Worm (Caenorhabditis elegans) whole organism, dauer: ENCODE results near the gene glb-25.

Experiments used
- unc-62 ChIP-seq: sonication (generic microtip); optimal IDR thresholded peaks from 2 replicates; lab custom pipeline; 2017; ENCODE audit warnings: missing biosample characterization, missing genetic modification reagents, missing genetic modification characterization

The glb-25 gene

DNA sequence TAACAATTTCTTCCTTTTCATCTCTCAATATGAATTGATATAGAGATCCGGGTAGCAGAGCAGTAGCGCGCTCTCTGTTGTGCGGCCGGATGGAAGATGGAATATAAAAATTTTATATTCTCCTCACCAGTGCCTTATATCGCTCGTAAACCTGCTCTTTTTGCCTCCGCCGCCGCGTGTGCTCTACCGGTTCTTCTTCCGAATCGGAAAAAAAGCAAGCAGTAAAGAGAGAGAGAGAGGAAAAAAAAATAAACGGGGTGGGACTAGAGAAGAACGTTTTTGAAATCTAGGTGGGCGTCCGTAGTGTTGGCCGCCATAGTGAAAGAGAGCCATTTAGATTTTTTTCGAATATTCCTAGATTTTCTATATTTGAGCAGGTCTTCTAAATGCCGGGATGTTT, at the start of gene glb-25:
Gene glb-25 (plus strand): TSS at position 301 of the 400 bp plus-strand sequence.
- TF ChIP-seq unc-62 (GFP tag; lab: Kevin White, UChicago) = no peak

DNA sequence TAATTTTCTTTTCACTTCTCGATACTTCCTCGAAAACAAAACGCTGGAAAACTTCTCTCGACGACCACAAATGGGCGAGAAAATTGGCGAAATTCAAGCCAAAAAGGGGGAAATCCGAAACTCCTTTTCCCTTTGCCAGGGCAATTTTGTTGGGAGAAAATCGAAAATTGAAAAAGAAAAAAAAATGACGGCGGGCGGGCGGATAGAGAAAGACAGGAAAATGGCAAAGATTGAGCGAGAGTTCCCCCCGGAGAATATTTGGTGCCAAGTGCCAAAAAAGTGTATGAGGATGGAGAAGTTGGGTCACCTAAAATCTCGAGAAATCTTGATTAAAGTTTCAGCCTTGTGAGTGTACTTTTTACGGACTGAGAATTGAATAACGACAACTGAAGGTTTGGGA, 49.8 kb upstream of the glb-25 start:
- TF ChIP-seq unc-62 (GFP tag; lab: Kevin White, UChicago) = no peak

DNA sequence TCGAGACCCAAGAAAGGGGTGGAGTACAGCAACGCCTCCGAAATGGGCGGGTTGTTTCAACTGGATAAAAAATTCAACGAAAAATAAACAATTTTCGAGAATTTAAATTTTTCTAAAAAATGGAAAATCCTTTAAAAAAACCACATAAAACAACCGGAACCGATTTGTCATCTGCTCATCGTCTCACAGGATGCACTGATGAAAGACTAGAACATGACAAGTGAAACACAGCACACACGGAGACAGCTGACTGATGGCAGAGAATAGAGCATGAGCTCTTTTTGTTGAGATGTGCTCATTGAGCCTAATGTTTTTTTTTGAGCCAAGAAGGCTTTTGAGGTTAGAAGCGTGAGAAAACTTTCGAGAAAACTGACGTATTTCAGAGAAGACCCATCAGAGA, 48.1 kb upstream of the glb-25 start:
- TF ChIP-seq unc-62 (GFP tag; lab: Kevin White, UChicago) = no peak

DNA sequence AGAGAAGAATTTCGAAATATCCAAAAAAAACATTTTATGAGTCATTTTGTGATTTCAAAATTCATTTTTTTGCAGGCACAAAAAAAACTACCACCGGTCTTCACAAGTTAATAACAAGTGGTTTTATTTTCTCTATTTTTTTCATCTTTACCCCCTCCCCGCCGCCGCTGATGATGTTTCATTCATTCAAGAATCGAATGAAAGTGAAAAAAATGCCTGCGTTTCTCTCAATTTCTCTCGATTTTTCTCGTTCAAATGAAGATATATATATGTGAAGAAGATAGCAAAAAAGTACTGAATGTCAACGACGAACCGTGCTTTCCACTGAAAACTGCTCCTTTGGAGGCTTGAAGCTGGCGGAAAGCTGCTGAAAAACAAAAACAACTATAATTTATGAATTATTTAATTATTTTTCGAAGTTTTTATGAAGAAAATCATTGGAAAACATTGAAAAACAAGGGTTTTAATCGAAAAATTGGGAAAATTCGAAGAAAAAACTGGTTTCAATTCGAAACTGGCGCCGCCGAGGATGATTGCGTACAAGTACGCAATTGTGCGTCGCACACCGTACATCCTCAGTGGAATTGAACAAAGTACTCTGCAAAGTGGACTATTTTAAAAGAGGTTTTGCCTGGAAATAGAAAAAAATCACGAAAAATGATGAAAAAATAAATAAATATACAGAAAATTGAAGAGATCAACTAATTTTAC, 45.3 kb upstream of the glb-25 start, which contains the start of gene zig-11:
Gene zig-11 (minus strand): TSS at position 373 of the 711 bp plus-strand sequence.
- no peak for TF ChIP-seq unc-62 (GFP tag; lab: Kevin White, UChicago)

DNA sequence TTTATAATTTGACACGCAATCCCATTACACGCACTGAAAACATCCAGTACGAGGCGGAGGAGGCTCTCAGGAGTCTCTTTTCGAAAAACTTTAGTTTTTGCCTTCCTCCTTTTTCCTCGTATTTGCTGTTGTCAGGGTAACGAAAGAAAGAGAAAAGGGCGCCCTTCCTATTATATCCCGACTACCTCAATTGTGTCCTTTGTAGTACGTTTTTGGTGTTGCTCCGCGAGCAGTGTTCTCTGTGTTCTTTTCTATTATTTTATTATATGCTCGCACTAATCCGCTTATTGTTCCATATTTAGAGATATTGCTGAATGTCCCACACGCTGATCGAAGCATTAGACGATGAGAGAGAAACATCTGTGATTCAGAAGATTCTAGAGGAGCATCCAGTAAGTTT, 42.6 kb upstream of the glb-25 start, which contains the start of gene nphp-2:
Gene nphp-2 (plus strand): TSS at position 301 of the 400 bp plus-strand sequence.
- TF ChIP-seq unc-62 (GFP tag; lab: Kevin White, UChicago) = no peak

DNA sequence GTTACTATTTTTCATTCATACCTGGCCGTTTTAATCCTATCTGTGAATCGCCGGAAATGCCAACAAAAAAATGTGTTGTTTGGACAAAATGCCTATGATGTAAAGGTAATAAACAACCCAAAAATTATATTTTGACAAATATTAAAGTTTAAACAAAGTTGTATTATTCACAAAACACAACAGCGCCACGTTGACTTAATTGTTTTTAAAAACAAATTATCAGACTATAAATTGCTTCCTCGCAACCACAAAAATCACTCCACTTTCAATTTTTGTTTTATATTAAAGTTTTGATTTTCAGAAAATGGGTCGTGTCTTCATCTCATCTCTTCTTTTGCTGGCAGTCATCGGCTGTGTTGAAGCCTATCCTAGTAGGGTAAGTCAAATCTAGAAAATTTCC, 30.7 kb upstream of the glb-25 start, which contains the start of gene Y32G9A.5:
Gene Y32G9A.5 (plus strand): TSS at position 301 of the 400 bp plus-strand sequence.
- no peak for TF ChIP-seq unc-62 (GFP tag; lab: Kevin White, UChicago)

DNA sequence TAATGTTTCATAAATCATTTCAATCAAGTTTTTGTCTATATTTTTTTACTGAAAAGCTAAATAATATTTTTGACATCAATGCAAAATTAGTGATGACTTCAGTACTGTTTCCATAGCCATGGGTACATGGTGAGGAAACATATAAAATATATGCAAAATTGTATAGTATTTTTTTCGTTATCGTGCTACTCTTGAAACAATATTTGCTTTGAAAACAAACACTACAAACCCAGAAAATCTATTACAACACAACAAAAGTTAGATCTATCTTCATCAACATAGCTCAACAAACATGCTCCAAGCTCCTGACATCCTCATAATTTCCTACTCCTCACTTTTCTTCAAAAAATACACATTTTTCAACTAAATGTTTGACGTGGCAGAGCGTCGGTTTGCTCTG, 29.5 kb upstream of the glb-25 start, which contains the start of gene srp-3:
Gene srp-3 (plus strand): TSS at position 301 of the 400 bp plus-strand sequence.
- TF ChIP-seq unc-62 (GFP tag; lab: Kevin White, UChicago) = no peak

DNA sequence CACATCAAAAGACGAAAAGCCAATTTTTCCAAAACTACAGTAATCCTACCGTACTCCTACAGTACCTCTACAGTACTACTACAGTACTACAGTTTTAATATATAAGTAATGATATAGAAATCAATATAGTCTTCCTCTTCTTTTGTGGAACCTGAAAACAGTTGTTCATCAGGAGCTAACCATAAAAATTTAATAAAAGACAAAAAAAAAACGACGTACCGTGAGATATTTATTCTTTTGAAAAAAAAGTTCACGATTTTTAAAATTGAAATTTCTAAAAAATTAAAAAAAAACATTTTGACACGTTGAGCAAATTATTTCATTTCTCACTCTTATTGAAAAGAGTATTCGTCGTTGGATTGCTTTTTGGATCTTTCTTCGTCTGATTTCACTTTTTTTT, 27.0 kb upstream of the glb-25 start, which contains the start of gene Y32G9A.3:
Gene Y32G9A.3 (plus strand): TSS at position 301 of the 400 bp plus-strand sequence.
- no peak for TF ChIP-seq unc-62 (GFP tag; lab: Kevin White, UChicago)

DNA sequence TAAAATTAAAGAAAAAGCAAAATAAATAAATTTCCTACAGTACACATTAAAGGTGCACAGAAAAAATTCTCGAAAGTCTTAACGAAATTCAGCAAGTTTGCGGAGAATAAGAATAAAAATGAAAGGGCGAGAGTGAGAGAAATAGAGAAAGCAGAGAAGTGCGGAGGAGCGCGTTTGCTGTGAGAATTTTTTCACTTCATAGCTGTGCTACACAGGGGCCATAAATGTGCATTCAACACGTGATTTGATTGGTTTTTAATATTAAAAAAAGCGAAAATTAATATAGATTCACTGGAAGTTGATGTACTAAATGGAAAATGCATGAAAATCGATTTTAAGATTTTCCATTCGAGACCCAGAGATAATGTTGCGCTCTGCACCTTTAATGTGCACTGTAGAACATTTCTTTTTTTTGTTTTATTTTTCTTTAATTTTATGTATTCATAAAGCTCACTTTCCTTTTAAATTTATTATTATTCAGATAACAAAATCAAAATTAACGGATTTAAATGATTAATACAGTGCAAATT, 20.0 kb upstream of the glb-25 start, which contains the start of gene Y32G9A.2:
Gene Y32G9A.2 (plus strand): TSS at position 480 of the 530 bp plus-strand sequence.
- no peak for TF ChIP-seq unc-62 (GFP tag; lab: Kevin White, UChicago)

DNA sequence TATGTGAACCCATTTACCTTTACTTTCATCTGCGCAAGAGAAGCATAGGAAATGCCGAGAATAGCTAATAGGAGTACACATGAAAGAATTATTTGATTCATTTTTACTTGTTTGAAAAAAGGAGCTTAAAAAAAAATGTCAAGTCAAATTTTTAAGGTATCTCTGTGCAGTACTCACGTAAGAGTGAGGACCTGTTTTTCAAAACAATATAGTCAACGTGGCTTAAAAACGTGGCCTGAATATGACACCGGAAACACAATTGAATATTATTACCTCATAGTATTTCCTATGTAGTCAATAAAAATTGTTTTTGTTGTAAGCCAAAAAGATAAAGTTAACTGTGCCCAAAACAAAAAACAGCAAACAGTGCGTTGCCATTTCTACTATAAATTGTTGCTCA, 18.0 kb upstream of the glb-25 start, which contains the start of gene Y32G9A.12:
Gene Y32G9A.12 (minus strand): TSS at position 101 of the 400 bp plus-strand sequence.
- TF ChIP-seq unc-62 (GFP tag; lab: Kevin White, UChicago) = no peak

DNA sequence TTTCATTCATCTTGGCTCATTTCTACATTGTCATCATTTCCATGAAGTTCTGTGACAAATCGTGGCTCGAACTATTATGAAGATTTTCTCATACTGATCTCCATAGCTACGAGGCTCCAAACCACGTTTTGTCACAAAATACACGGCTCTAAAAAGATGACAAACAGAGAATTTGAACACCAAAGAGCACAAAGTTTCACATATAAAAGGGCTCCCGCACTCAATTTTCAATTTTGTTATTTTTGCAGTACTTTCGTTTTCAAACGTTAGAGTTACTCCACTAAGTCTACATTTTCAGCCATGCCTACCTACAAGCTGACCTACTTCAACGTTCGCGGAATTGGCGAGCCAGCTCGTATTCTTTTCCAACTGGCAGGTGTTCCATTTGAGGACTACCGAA, 16.7 kb upstream of the glb-25 start, which contains the start of gene gst-37:
Gene gst-37 (plus strand): TSS at position 301 of the 400 bp plus-strand sequence.
- TF ChIP-seq unc-62 (GFP tag; lab: Kevin White, UChicago) = no peak

DNA sequence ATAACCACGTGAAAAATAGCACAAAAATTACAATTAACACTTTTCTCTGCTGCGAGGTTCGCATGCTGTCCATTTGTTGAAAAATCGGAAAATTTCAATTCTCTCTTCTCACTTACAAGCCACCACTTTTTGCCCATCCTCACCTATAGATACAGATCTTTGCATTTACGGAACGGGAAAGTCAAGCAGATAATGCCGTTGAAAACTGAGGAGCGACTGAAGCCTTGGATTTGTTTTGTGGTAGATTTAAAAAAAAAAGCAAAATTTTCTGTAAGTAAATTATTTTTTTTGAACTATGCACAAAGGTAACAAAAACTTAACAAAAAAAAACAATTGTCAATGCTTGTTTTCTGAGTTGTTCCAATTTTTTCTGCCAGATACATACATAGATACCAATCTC, 12.6 kb upstream of the glb-25 start, which contains the start of gene T06A1.1:
Gene T06A1.1 (minus strand): TSS at position 101 of the 400 bp plus-strand sequence.
- no peak for TF ChIP-seq unc-62 (GFP tag; lab: Kevin White, UChicago)

DNA sequence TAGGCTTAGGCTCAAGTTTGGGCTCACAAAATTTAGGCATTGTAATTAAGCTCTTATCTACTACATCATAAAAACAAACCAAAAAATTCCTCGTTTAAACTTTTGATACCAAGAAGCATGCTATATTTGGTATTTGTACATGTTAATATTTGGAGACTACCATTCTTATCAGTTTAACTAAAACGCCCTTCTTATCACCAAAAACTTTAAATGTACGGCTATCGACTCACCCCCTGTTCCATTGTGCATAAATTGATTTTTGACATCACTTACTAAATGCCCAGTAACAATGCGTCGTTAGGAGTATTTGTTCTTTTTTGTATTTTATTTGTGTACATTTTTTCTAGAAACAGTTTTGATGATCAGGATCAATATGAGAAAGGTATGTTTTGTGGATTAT, 11.0 kb upstream of the glb-25 start, which contains the start of gene T06A1.5:
Gene T06A1.5 (plus strand): TSS at position 209 of the 400 bp plus-strand sequence.
- TF ChIP-seq unc-62 (GFP tag; lab: Kevin White, UChicago) = no peak

DNA sequence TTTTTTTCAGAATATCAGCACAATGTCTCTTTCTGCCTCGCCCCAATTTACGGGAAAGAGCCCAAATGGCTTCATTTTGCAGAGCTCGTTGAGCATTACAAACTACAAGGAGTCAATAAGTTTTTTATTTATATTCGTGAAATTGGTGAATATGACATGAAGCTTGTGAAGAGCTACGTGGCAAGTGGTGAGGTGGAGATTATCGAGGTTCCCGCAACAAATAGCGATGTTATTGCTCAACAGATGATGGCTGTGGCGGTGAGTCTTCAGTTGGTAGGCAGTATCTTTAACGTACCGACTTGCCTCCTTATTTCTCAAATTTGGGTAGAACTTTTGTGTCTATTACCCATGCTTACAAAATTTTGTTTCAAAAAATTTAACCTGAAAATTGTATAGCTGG, 9.6 kb upstream of the glb-25 start:
- no peak for TF ChIP-seq unc-62 (GFP tag; lab: Kevin White, UChicago)

DNA sequence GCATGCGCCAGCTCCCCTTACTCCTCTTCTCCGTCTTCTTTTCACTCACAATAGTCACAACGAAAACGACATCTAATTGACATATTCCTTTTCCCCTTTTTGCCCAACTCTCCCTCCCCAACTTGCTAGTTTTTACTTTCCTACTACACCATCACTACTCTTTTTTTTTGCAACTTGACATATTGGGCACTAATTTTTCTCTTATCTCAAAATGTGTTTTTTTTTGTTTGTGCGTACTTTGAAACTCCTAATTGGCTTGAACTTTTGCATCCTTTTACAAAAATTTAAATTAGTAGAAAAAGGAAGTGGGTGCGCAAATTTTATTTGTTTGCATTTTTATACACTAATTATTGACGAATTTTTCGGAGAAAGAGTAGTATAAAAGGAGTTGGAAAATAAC, 2.6 kb upstream of the glb-25 start:
- no peak for TF ChIP-seq unc-62 (GFP tag; lab: Kevin White, UChicago)
